Worm (Caenorhabditis elegans): ENCODE results near the gene lips-13.
"Not testable (repeated sequence)": the region's sequence is repeated elsewhere in the genome, so short reads cannot be mapped to it uniquely, and the experiment has no call there.

The lips-13 gene

ce11 chrII:1136485-1136884 is 18.6 kb upstream of the lips-13 start, which contains the start of gene pod-2:
TSS of gene pod-2 (plus strand) at chrII:1136785.
- TF ChIP-seq tra-1 (GFP tag; IDR thresholded peaks at IDR 0.05) (no peak), dpl-1 (GFP tag; optimal IDR thresholded peaks at IDR 0.05) (no peak), F37D6.2 (tag; optimal IDR thresholded peaks at IDR 0.05) (no peak), Y48G9A.11 (GFP tag; IDR thresholded peaks at IDR 0.05) (no peak)

ce11 chrII:1134314-1135108 is 16.7 kb upstream of the lips-13 start:
- TF ChIP-seq mes-2 (tag; optimal IDR thresholded peaks at IDR 0.05; ENCODE audit: poor library complexity, severe bottlenecking) (peak; percentile 87), mdt-29 (GFP tag; IDR thresholded peaks at IDR 0.05) (0 out of 2 replicates have a peak, but pooled peaks have one; percentile 13), vab-7 (GFP tag; IDR thresholded peaks at IDR 0.05) (peak; percentile 69), tra-1 (GFP tag; IDR thresholded peaks at IDR 0.05) (peak; percentile 24; the same call in 1 of the 2 replicates), madf-9 (GFP tag; conservative IDR thresholded peaks at IDR 0.05) (peak; percentile 66), hif-1 (tag; optimal IDR thresholded peaks at IDR 0.05) (peak in 1 of 2 experiments; percentile 17), unc-130 (GFP tag; optimal IDR thresholded peaks at IDR 0.05) (peak; percentile 42), pha-4 (GFP tag; IDR thresholded peaks at IDR 0.05) (peak; percentile 60; the same call in 1 of the 2 replicates), lin-13 (GFP tag; optimal IDR thresholded peaks at IDR 0.05) (peak; percentile 30), F37D6.2 (tag; optimal IDR thresholded peaks at IDR 0.05) (peak; percentile 34), lin-38 (GFP tag; IDR thresholded peaks at IDR 0.05) (peak; percentile 98), madf-5 (GFP tag; IDR thresholded peaks at IDR 0.05) (0 out of 4 replicates have a peak, but pooled peaks of 1 of the 2 experiments have one; percentile 59), ZK337.2 (GFP tag; IDR thresholded peaks at IDR 0.05) (peak; percentile 66; the same call in 1 of the 2 replicates), rbr-2 (tag; optimal IDR thresholded peaks at IDR 0.05) (peak; percentile 51), ceh-44 (GFP tag; IDR thresholded peaks at IDR 0.05) (peak; percentile 87), dmd-9 (GFP tag; IDR thresholded peaks at IDR 0.05) (peak; percentile 80), nhr-42 (GFP tag; IDR thresholded peaks at IDR 0.05) (peak; percentile 61; the same call in 1 of the 2 replicates), arid-1 (GFP tag; conservative IDR thresholded peaks at IDR 0.05) (peak; percentile 59; the same call in 1 of the 2 replicates), sdz-12 (GFP tag; optimal IDR thresholded peaks at IDR 0.05) (peak; percentile 18), snpc-1.2 (GFP tag; IDR thresholded peaks at IDR 0.05) (0 out of 2 replicates have a peak, but pooled peaks have one; percentile 11), dpl-1 (GFP tag; optimal IDR thresholded peaks at IDR 0.05) (peak; percentile 38), mep-1 (tag; optimal IDR thresholded peaks at IDR 0.05) (peak; percentile 55), dmd-6 (GFP tag; IDR thresholded peaks at IDR 0.05) (peak; percentile 46), lsy-2 (tag; optimal IDR thresholded peaks at IDR 0.05) (peak in 1 of 2 experiments; percentile 47), Y48G9A.11 (GFP tag; IDR thresholded peaks at IDR 0.05) (peak; percentile 80; the same call in 1 of the 2 replicates), hmg-1.1 (GFP tag; IDR thresholded peaks at IDR 0.05) (peak; percentile 49), ctbp-1 (GFP tag; IDR thresholded peaks at IDR 0.05) (peak; percentile 67; the same call in 1 of the 2 replicates), D1046.2 (GFP tag; IDR thresholded peaks at IDR 0.05) (0 out of 2 replicates have a peak, but pooled peaks have one; percentile 59)
- not testable (repeated sequence) for TF ChIP-seq pha-4 (tag; optimal IDR thresholded peaks at IDR 0.05)

- TF ChIP-seq Y75B8A.6 (GFP tag; IDR thresholded peaks at IDR 0.05), result no peak
- no peak for TF ChIP-seq F49E8.2 (tag; optimal IDR thresholded peaks at IDR 0.05; ENCODE audit: borderline replicate concordance)
- TF ChIP-seq lin-38 (GFP tag; IDR thresholded peaks at IDR 0.05), result peak; percentile 63
Measured at ce11 chrII:1133295-1133694, 15.5 kb upstream of the lips-13 start.

ce11 chrII:1132750-1133149 is 14.9 kb upstream of the lips-13 start:
- TF ChIP-seq nhr-10 (tag; optimal IDR thresholded peaks at IDR 0.05) (no peak), lin-38 (GFP tag; IDR thresholded peaks at IDR 0.05) (peak; percentile 81)

Measured in whole organism, L4 larva.